Worm (Caenorhabditis elegans): ENCODE results near the gene sec-24.2.
A peak's percentile ranks its signal among the peaks of the same experiment; 100 is the strongest.

Gene sec-24.2

DNA sequence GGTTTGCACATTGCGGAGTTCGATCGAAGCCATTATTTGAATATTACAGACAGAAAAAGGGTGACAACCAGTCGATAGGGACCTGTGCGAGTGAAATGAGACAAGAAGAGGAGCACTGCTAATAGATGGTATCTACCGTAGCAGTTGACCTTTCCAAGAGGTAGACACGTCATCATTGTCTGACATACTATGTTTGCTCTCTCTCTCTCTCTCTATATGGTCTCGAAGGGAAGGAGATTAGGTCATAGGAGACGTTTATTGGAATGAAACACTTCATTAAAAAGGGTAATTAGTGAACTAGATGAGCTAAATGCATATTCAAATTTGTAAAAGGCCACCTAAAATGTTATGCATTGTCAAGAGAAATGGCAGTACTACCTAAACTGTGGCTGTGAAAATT lies 15.4 kb upstream of the sec-24.2 start, which contains the start of gene atz-1:
atz-1 (minus strand) TSS at position 101 of the 400 bp plus-strand sequence.
- TF ChIP-seq ceh-39 (tag; optimal IDR thresholded peaks at IDR 0.05) (peak; percentile 36), nhr-2 (tag; optimal IDR thresholded peaks at IDR 0.05) (peak; percentile 80), nhr-12 (tag; optimal IDR thresholded peaks at IDR 0.05) (no peak)

ce11 chrIV:12371879-12372278 lies 11.3 kb upstream of the sec-24.2 start, which contains the start of gene wdr-46:
wdr-46 (plus strand) TSS chrIV:12372253.
- peak; percentile 82 for TF ChIP-seq mep-1 (tag; optimal IDR thresholded peaks at IDR 0.05)
- no peak for TF ChIP-seq snpc-4 (tag; optimal IDR thresholded peaks at IDR 0.05)
- TF ChIP-seq lin-13 (tag; optimal IDR thresholded peaks at IDR 0.05): peak; percentile 40
- no peak for TF ChIP-seq hlh-1 (tag; optimal IDR thresholded peaks at IDR 0.05)
- TF ChIP-seq nhr-2 (tag; optimal IDR thresholded peaks at IDR 0.05): peak; percentile 19
- peak; percentile 42 for TF ChIP-seq ceh-83 (GFP tag; optimal IDR thresholded peaks at IDR 0.05)
- TF ChIP-seq unc-39 (tag; optimal IDR thresholded peaks at IDR 0.05): no peak
- TF ChIP-seq bed-3 (GFP tag; optimal IDR thresholded peaks at IDR 0.05): no peak
- no peak for TF ChIP-seq lin-32 (GFP tag; optimal IDR thresholded peaks at IDR 0.05)
- no peak for TF ChIP-seq drap-1 (GFP tag; optimal IDR thresholded peaks at IDR 0.05)
- peak; percentile 86 for TF ChIP-seq ces-1 (GFP tag; optimal IDR thresholded peaks at IDR 0.05)
- TF ChIP-seq ham-2 (GFP tag; optimal IDR thresholded peaks at IDR 0.05): no peak
- peak; percentile 25 for TF ChIP-seq cnd-1 (tag; optimal IDR thresholded peaks at IDR 0.05)
- peak; percentile 58 for TF ChIP-seq nhr-237 (tag; optimal IDR thresholded peaks at IDR 0.05)
- TF ChIP-seq ceh-39 (tag; optimal IDR thresholded peaks at IDR 0.05): peak; percentile 8
- no peak for TF ChIP-seq flh-1 (GFP tag; optimal IDR thresholded peaks at IDR 0.05)
- no peak for TF ChIP-seq tbx-8 (GFP tag; optimal IDR thresholded peaks at IDR 0.05)
- TF ChIP-seq nhr-76 (tag; optimal IDR thresholded peaks at IDR 0.05): no peak
- TF ChIP-seq mab-5 (tag; optimal IDR thresholded peaks at IDR 0.05): no peak
- peak; percentile 31 for TF ChIP-seq ceh-43 (GFP tag; optimal IDR thresholded peaks at IDR 0.05)
- TF ChIP-seq pha-4 (tag; optimal IDR thresholded peaks at IDR 0.05): peak; percentile 36
- peak; percentile 29 for TF ChIP-seq unc-62 (GFP tag; optimal IDR thresholded peaks at IDR 0.05)
- TF ChIP-seq zip-8 (tag; optimal IDR thresholded peaks at IDR 0.05): no peak
- no peak for TF ChIP-seq elt-3 (tag; optimal IDR thresholded peaks at IDR 0.05)
- peak; percentile 99 for TF ChIP-seq lsy-2 (tag; optimal IDR thresholded peaks at IDR 0.05)
- TF ChIP-seq M03D4.4 (tag; optimal IDR thresholded peaks at IDR 0.05): peak; percentile 10
- TF ChIP-seq sptf-1 (tag; optimal IDR thresholded peaks at IDR 0.05): peak; percentile 53

DNA sequence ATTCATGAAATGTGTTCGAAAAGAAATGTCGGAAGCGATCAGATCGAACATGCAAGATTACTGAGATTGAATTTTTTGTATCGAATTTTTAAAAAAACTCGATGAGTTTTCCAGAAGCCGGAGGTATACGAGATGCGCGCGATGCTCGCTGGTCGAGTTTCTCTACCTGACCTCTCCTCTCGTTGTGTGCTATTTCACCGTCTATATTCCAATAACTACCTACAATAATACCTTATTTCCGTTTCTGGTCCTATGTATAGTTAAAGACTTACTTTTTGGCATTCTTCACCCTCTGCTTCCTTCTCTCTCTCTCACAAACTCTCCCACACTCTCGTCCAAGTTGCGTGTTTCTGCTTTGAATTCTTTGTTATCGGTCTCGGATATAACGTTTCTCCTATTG lies 10.7 kb upstream of the sec-24.2 start:
- TF ChIP-seq hlh-1 (tag; optimal IDR thresholded peaks at IDR 0.05) (no peak), pha-4 (tag; optimal IDR thresholded peaks at IDR 0.05) (no peak), nhr-12 (tag; optimal IDR thresholded peaks at IDR 0.05) (no peak), ceh-39 (tag; optimal IDR thresholded peaks at IDR 0.05) (no peak), mab-5 (tag; optimal IDR thresholded peaks at IDR 0.05) (no peak), nhr-2 (tag; optimal IDR thresholded peaks at IDR 0.05) (no peak), cnd-1 (tag; optimal IDR thresholded peaks at IDR 0.05) (no peak), sem-2 (GFP tag; optimal IDR thresholded peaks at IDR 0.05) (no peak), lin-13 (tag; optimal IDR thresholded peaks at IDR 0.05) (no peak), ces-1 (GFP tag; optimal IDR thresholded peaks at IDR 0.05) (no peak), bed-3 (GFP tag; optimal IDR thresholded peaks at IDR 0.05) (no peak), mls-2 (tag; optimal IDR thresholded peaks at IDR 0.05) (no peak), ztf-11 (tag; optimal IDR thresholded peaks at IDR 0.05) (no peak), nhr-28 (tag; optimal IDR thresholded peaks at IDR 0.05) (no peak), blmp-1 (tag; optimal IDR thresholded peaks at IDR 0.05) (no peak)

- TF ChIP-seq elt-1 (tag; optimal IDR thresholded peaks at IDR 0.05; ENCODE audit: borderline replicate concordance, insufficient read depth) (peak; percentile 94), elt-3 (tag; optimal IDR thresholded peaks at IDR 0.05) (no peak), lsy-2 (tag; optimal IDR thresholded peaks at IDR 0.05) (no peak), unc-120 (tag; optimal IDR thresholded peaks at IDR 0.05; ENCODE audit: poor library complexity, severe bottlenecking) (no peak), snpc-4 (tag; optimal IDR thresholded peaks at IDR 0.05) (no peak), nhr-28 (tag; optimal IDR thresholded peaks at IDR 0.05) (no peak), cnd-1 (tag; optimal IDR thresholded peaks at IDR 0.05) (no peak), hlh-1 (tag; optimal IDR thresholded peaks at IDR 0.05) (no peak)
Measured at ce11 chrIV:12366571-12366970, 6.0 kb upstream of the sec-24.2 start.

Measured in whole organism, mixed stage, embryonic.